Worm (Caenorhabditis elegans) whole organism, L4 larva: ENCODE results near the gene set-17.

Source experiments
- R02D3.7 ChIP-seq: fragments of 150-350 bp; sonication (generic microtip); optimal IDR thresholded peaks from 3 replicates; lab custom pipeline; 2014; ENCODE audit warnings: missing biosample characterization, missing genetic modification characterization
- Y105C5A.15 ChIP-seq: fragments of 200-800 bp; sonication (Bioruptor generic); IDR thresholded peaks from 2 replicates; pipeline ENCODE4 v1.3.6; 2022; ENCODE audit warnings: missing genetic modification characterization, missing compliant biosample characterization
- ama-1 ChIP-seq: fragments of 150-350 bp; optimal IDR thresholded peaks from 2 replicates; lab custom pipeline; 2014; ENCODE audit warnings: inconsistent platforms, mixed read lengths
- ceh-28 ChIP-seq: fragments of 150-350 bp; optimal IDR thresholded peaks from 2 replicates; lab custom pipeline; 2014; ENCODE audit warnings: missing biosample characterization, missing genetic modification reagents, missing genetic modification characterization
- daf-12 ChIP-seq: fragments of 150-350 bp; optimal IDR thresholded peaks from 2 replicates; lab custom pipeline; 2014; ENCODE audit warnings: missing biosample characterization, missing genetic modification reagents, missing genetic modification characterization
- daf-8 ChIP-seq: fragments of 200-800 bp; sonication (Bioruptor generic); IDR thresholded peaks from 2 replicates; pipeline ENCODE4 v1.3.6; 2022; ENCODE audit warnings: missing genetic modification characterization, missing compliant biosample characterization
- dmd-6 ChIP-seq: fragments of 200-800 bp; sonication (Bioruptor generic); IDR thresholded peaks from 2 replicates; pipeline ENCODE4 v1.3.6; 2022; ENCODE audit warnings: missing genetic modification reagents, missing genetic modification characterization, missing compliant biosample characterization
- dmd-9 ChIP-seq: fragments of 200-800 bp; sonication (Bioruptor generic); IDR thresholded peaks from 2 replicates; pipeline ENCODE4 v1.3.6; 2022; ENCODE audit warnings: missing genetic modification reagents, missing genetic modification characterization, missing compliant biosample characterization
- dpl-1 ChIP-seq: fragments of 150-350 bp; optimal IDR thresholded peaks from 2 replicates; lab custom pipeline; 2014; ENCODE audit warnings: missing biosample characterization, missing genetic modification reagents, missing genetic modification characterization
- dve-1 ChIP-seq: sonication (generic microtip); optimal IDR thresholded peaks from 2 replicates; lab custom pipeline; 2017; ENCODE audit warnings: antibody characterized with exemption, mild to moderate bottlenecking, missing genetic modification characterization, missing compliant biosample characterization; ENCODE audit not compliant: insufficient read depth
- hif-1 ChIP-seq, 2 experiments: sonication (generic microtip); optimal IDR thresholded peaks; 2 replicates each; lab custom pipeline; 2016 to 2017; ENCODE audit warnings: missing compliant biosample characterization in 2 of 2, missing genetic modification characterization in 2 of 2, missing genetic modification reagents in 2 of 2, missing genotype in 2 of 2, mild to moderate bottlenecking in 1 of 2
- hlh-11 ChIP-seq: fragments of 200-800 bp; sonication (Bioruptor generic); optimal IDR thresholded peaks from 2 replicates; lab custom pipeline; 2018; ENCODE audit warnings: mild to moderate bottlenecking, missing genetic modification characterization, missing compliant biosample characterization
- hlh-30 ChIP-seq: sonication (generic microtip); optimal IDR thresholded peaks from 2 replicates; lab custom pipeline; 2017; ENCODE audit warnings: antibody characterized with exemption, mild to moderate bottlenecking, missing genetic modification characterization, missing compliant biosample characterization; ENCODE audit not compliant: insufficient read depth
- hmg-1.1 ChIP-seq: fragments of 200-800 bp; sonication (Bioruptor generic); IDR thresholded peaks from 2 replicates; pipeline ENCODE4 v1.3.6; 2022; ENCODE audit warnings: missing genetic modification reagents, missing genetic modification characterization, missing compliant biosample characterization
- lim-7 ChIP-seq: fragments of 200-800 bp; sonication (Bioruptor generic); IDR thresholded peaks from 2 replicates; pipeline ENCODE4 v1.3.6; 2022; ENCODE audit warnings: missing genetic modification characterization, missing compliant biosample characterization
- lir-3 ChIP-seq: sonication (generic microtip); optimal IDR thresholded peaks from 2 replicates; lab custom pipeline; 2016; ENCODE audit warnings: mild to moderate bottlenecking, missing genetic modification characterization, missing compliant biosample characterization
- lsy-2 ChIP-seq, 2 experiments: fragments of 150-350 bp in 1 of 2; sonication (generic microtip) in 1 of 2; optimal IDR thresholded peaks; 2 replicates each; lab custom pipeline; 2014 to 2017; ENCODE audit warnings: missing biosample characterization in 2 of 2, missing genetic modification characterization in 2 of 2
- madf-5 ChIP-seq, 2 experiments: fragments of 200-800 bp; sonication (Bioruptor generic); IDR thresholded peaks; 2 replicates each; pipeline ENCODE4 v1.3.6; 2022; ENCODE audit warnings: missing compliant biosample characterization in 2 of 2, missing genetic modification characterization in 2 of 2
- madf-9 ChIP-seq: fragments of 200-800 bp; sonication (Bioruptor generic); conservative IDR thresholded peaks from 2 replicates; pipeline ENCODE4 v1.3.6; 2022; ENCODE audit warnings: missing genetic modification reagents, missing genetic modification characterization, missing compliant biosample characterization
- mdl-1 ChIP-seq, 2 experiments: fragments of 150-350 bp in 1 of 2; sonication (generic microtip) in 1 of 2; optimal IDR thresholded peaks; 2 replicates each; lab custom pipeline; 2014 to 2017; ENCODE audit warnings: missing biosample characterization in 2 of 2, missing genetic modification characterization in 2 of 2
- mep-1 ChIP-seq: fragments of 150-350 bp; sonication (generic microtip); optimal IDR thresholded peaks from 3 replicates; lab custom pipeline; 2014; ENCODE audit warnings: missing biosample characterization, missing genetic modification characterization
- mes-2 ChIP-seq: sonication (generic microtip); optimal IDR thresholded peaks from 2 replicates; lab custom pipeline; 2016; ENCODE audit warnings: missing genotype, mild to moderate bottlenecking, missing genetic modification characterization, missing compliant biosample characterization; ENCODE audit not compliant: poor library complexity, severe bottlenecking
- mxl-3 ChIP-seq: fragments of 200-800 bp; sonication (Bioruptor generic); optimal IDR thresholded peaks from 2 replicates; lab custom pipeline; 2018; ENCODE audit warnings: mild to moderate bottlenecking, missing genetic modification characterization, missing compliant biosample characterization
- nhr-48 ChIP-seq: sonication (generic microtip); optimal IDR thresholded peaks from 2 replicates; lab custom pipeline; 2016; ENCODE audit warnings: mild to moderate bottlenecking, missing genetic modification characterization, missing compliant biosample characterization
- nhr-6 ChIP-seq: fragments of 150-350 bp; optimal IDR thresholded peaks from 2 replicates; lab custom pipeline; 2014; ENCODE audit warnings: missing biosample characterization, missing genetic modification characterization
- nhr-77 ChIP-seq: fragments of 150-350 bp; optimal IDR thresholded peaks from 2 replicates; lab custom pipeline; 2014; ENCODE audit warnings: missing biosample characterization, missing genetic modification characterization
- rbr-2 ChIP-seq: sonication (generic microtip); optimal IDR thresholded peaks from 2 replicates; lab custom pipeline; 2016; ENCODE audit warnings: missing genotype, missing genetic modification characterization, missing compliant biosample characterization
- sdz-12 ChIP-seq: fragments of 200-800 bp; sonication (Bioruptor generic); optimal IDR thresholded peaks from 2 replicates; lab custom pipeline; 2018; ENCODE audit warnings: mild to moderate bottlenecking, missing genetic modification characterization, missing compliant biosample characterization
- set-16 ChIP-seq: fragments of 200-800 bp; sonication (Bioruptor generic); IDR thresholded peaks from 2 replicates; pipeline ENCODE4 v1.3.6; 2022; ENCODE audit warnings: missing genetic modification reagents, missing genetic modification characterization, missing compliant biosample characterization
- snpc-4 ChIP-seq: fragments of 150-350 bp; optimal IDR thresholded peaks from 2 replicates; lab custom pipeline; 2014; ENCODE audit warnings: missing biosample characterization, missing genetic modification characterization
- spr-1 ChIP-seq: sonication (generic microtip); optimal IDR thresholded peaks from 2 replicates; lab custom pipeline; 2016; ENCODE audit warnings: mild to moderate bottlenecking, missing genetic modification characterization, missing compliant biosample characterization
- tra-1 ChIP-seq: fragments of 200-800 bp; sonication (Bioruptor generic); IDR thresholded peaks from 2 replicates; pipeline ENCODE4 v1.3.6; 2022; ENCODE audit warnings: missing genetic modification reagents, missing genetic modification characterization, missing compliant biosample characterization
- unc-130 ChIP-seq: sonication (generic microtip); optimal IDR thresholded peaks from 2 replicates; lab custom pipeline; 2016; ENCODE audit warnings: missing genetic modification reagents, missing genetic modification characterization, missing compliant biosample characterization
- unc-62 ChIP-seq, 3 experiments: fragments of 150-350 bp in 1 of 3; sonication (generic microtip); optimal IDR thresholded peaks in 2 of 3; peaks in 1 of 3; 1 replicate in 1 of 3; 2 replicates in 2 of 3; lab custom pipeline; 2014 to 2017; ENCODE audit warnings: missing biosample characterization in 3 of 3, missing genetic modification characterization in 3 of 3, missing genetic modification reagents in 3 of 3, missing genotype in 1 of 3
- zfp-3 ChIP-seq: fragments of 200-800 bp; sonication (Bioruptor generic); conservative IDR thresholded peaks from 2 replicates; pipeline ENCODE4 v1.3.6; 2022; ENCODE audit warnings: missing genetic modification reagents, missing genetic modification characterization, missing compliant biosample characterization

set-17 gene

DNA sequence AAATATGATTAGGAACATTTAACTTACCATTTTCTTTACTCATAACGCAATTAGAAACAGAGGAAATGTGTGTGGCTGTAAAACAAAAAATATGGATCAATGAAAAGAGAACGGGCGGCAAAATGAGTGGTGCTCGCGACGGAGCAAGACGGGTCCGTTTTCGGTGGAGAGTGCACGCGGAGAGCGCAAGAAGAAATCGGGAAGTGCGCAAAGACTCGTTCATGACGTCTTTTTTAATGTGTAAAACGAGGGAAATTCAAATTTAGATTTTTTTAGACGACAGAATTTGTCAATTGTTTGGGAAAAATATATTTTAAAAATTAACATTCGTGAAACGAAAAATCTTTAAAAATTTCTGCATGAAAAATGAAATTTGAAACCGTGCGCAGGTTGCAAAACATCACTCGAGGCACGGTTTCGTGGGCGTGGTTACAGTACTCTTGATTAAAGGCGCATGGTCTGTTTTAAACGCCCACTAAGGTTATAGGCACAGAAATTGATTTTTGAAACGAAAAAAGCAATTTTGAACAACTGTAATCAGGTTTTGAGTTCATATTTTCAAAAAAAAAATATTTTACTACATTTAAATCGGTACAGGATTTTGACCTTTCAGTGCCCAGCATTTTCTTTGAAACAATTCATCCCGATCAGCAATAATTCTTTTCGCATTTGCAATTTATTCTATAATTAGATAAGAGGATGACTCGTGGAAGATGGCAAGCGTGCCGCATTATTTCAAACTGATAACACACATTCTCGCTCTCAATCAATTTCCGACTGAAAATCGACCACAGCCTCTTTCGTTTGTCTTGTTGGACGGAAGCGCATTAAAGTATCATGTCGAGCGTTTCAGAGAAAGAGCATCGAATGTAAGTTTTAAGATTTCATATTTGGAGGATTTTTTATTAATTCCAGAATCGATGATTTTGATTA is 29.2 kb upstream of the set-17 start, which contains the start of the genes szy-20 and C18E9.5 (continued):
- TF ChIP-seq tra-1 (GFP tag; lab: Robert Waterston, UW) (no peak), nhr-48 (peak; percentile 14), ceh-28 (no peak), rbr-2 (tag; lab: Kevin White, UChicago) (peak; percentile 84), zfp-3 (GFP tag; lab: Robert Waterston, UW) (no peak), madf-5 (GFP tag; IDR thresholded peaks at IDR 0.05; lab: Robert Waterston, UW) (no peak), mxl-3 (no peak), ama-1 (lab: Kevin White, UChicago) (no peak)

DNA sequence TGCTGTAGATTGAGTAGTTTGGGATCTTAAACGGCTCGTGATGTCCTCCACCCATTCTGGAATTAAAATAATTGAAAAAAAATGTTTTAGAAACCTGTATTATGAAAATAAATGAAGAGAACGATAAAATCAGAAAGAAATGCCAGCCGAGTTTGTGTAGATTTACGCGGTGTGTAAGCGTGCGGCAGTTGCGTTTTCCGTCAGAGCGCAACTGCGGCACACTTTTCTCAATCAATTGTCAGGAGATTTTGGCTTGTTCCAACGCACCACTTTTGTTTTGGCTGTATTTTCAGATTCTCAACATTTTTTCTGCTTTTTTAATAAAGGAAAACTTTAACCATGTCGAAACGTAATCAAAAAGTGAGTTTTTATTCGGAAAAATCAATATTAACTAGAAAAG is 24.5 kb upstream of the set-17 start, which contains the start of the genes ndub-3 and C18E9.2:
Gene ndub-3 (minus strand): TSS at position 56 of the 400 bp plus-strand sequence.
Gene C18E9.2 (plus strand): TSS at position 172 of the 400 bp plus-strand sequence.
- peak; percentile 22 for TF ChIP-seq dve-1 (tag; lab: Kevin White, UChicago)
- TF ChIP-seq hlh-30 (tag; lab: Kevin White, UChicago): peak; percentile 65
- peak; percentile 44 for TF ChIP-seq nhr-6 (tag; lab: Kevin White, UChicago)
- peak in 1 of 2 experiments; percentile 62 for TF ChIP-seq lsy-2 (tag; optimal IDR thresholded peaks at IDR 0.05; lab: Kevin White, UChicago)
- no peak for TF ChIP-seq unc-130 (GFP tag; lab: Kevin White, UChicago)
- no peak for TF ChIP-seq sdz-12 (GFP tag; lab: Kevin White, UChicago)
- TF ChIP-seq hlh-11 (tag; lab: Kevin White, UChicago): peak; percentile 32
- peak; percentile 27 for TF ChIP-seq dpl-1 (GFP tag; lab: Kevin White, UChicago)
- no peak for TF ChIP-seq daf-12
- peak; percentile 78 for TF ChIP-seq R02D3.7 (tag; lab: Kevin White, UChicago)
- peak; percentile 37 for TF ChIP-seq nhr-77 (tag; lab: Kevin White, UChicago)
- no peak for TF ChIP-seq mxl-3
- TF ChIP-seq hif-1 (tag; optimal IDR thresholded peaks at IDR 0.05; lab: Kevin White, UChicago): peak in 1 of 2 experiments; percentile 13
- TF ChIP-seq set-16 (GFP tag; lab: Robert Waterston, UW): no peak
- TF ChIP-seq mes-2 (tag; lab: Kevin White, UChicago): peak; percentile 63
- peak in 1 of 2 experiments; percentile 87 for TF ChIP-seq unc-62 (GFP tag; optimal IDR thresholded peaks at IDR 0.05 in 1 of 2; lab: Kevin White, UChicago)
- no peak for TF ChIP-seq unc-62 (tag; optimal IDR thresholded peaks at IDR 0.05; lab: Kevin White, UChicago)
- peak; percentile 53 for TF ChIP-seq mep-1 (tag; lab: Kevin White, UChicago)

DNA sequence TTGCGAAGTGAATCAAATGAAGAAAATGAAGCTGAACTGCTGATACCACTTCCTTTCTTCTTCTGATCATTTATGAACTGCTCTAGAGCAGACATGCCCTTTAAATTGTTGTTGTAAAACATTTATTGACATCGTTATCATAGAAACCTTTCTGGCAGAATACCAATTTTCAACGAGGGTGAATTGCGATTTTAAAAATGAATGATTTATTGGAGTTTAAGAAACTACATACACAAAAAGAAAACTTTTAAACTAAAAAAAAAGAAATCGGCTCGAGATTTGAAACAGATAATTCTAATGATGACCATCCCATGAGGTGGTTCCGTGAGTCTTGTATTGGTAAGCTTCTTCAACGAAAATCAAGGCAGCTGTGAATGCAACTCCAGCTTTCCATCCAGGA is 23.8 kb upstream of the set-17 start, which contains the start of gene sftd-3:
Gene sftd-3 (minus strand): TSS at position 101 of the 400 bp plus-strand sequence.
- no peak for TF ChIP-seq snpc-4 (tag; lab: Kevin White, UChicago)
- TF ChIP-seq spr-1 (tag; lab: Kevin White, UChicago): no peak
- no peak for TF ChIP-seq mdl-1 (tag; optimal IDR thresholded peaks at IDR 0.05; lab: Kevin White, UChicago)
- TF ChIP-seq dmd-9 (GFP tag; lab: Robert Waterston, UW): no peak
- TF ChIP-seq Y105C5A.15 (GFP tag; lab: Robert Waterston, UW): no peak
- TF ChIP-seq dmd-6: no peak
- TF ChIP-seq daf-8 (GFP tag; lab: Robert Waterston, UW): no peak
- TF ChIP-seq lir-3 (tag; lab: Kevin White, UChicago): no peak
- no peak for TF ChIP-seq madf-9
- no peak for TF ChIP-seq hmg-1.1 (GFP tag; lab: Robert Waterston, UW)
- TF ChIP-seq lim-7: no peak
